Fruit fly (Drosophila melanogaster) whole organism, prepupa: ENCODE results near the gene CG43245.

Experiments
- Blimp-1 ChIP-seq: fragments of 200-800 bp; sonication (Bioruptor generic); optimal IDR thresholded peaks from 3 replicates; lab custom pipeline; 2017; ENCODE audit warnings: missing biosample characterization, missing genetic modification characterization, mild to moderate bottlenecking, moderate library complexity, missing genetic modification reagents
- CG10669 ChIP-seq: fragments of 200-800 bp; sonication (Bioruptor generic); optimal IDR thresholded peaks from 3 replicates; lab custom pipeline; 2018; ENCODE audit warnings: missing biosample characterization, mild to moderate bottlenecking, missing genetic modification characterization, moderate library complexity
- CG11294 ChIP-seq: fragments of 200-800 bp; sonication (Bioruptor generic); IDR thresholded peaks from 2 replicates; pipeline ENCODE4 v1.3.6; 2022; ENCODE audit warnings: missing biosample characterization, missing genetic modification characterization
- CG11762 ChIP-seq: fragments of 200-800 bp; sonication (Bioruptor generic); optimal IDR thresholded peaks from 3 replicates; lab custom pipeline; 2016; ENCODE audit warnings: missing biosample characterization, missing genetic modification characterization; ENCODE audit not compliant: insufficient read depth
- CG15336 ChIP-seq: fragments of 200-800 bp; sonication (Bioruptor generic); IDR thresholded peaks from 2 replicates; pipeline ENCODE4 v1.3.6; 2022; ENCODE audit warnings: missing biosample characterization, missing genetic modification characterization
- CG1621 ChIP-seq: fragments of 200-800 bp; sonication (Bioruptor generic); optimal IDR thresholded peaks from 3 replicates; lab custom pipeline; 2018; ENCODE audit warnings: missing biosample characterization, mild to moderate bottlenecking, missing genetic modification characterization
- CG16779 ChIP-seq: fragments of 200-800 bp; sonication (Bioruptor generic); optimal IDR thresholded peaks from 3 replicates; lab custom pipeline; 2017; ENCODE audit warnings: missing biosample characterization, mild to moderate bottlenecking, missing genetic modification characterization
- CG3032 ChIP-seq: fragments of 200-800 bp; optimal IDR thresholded peaks from 2 replicates; lab custom pipeline; 2019; ENCODE audit warnings: missing biosample characterization, mild to moderate bottlenecking, missing genetic modification characterization, moderate library complexity
- CG32006 ChIP-seq: fragments of 200-800 bp; sonication (Bioruptor generic); optimal IDR thresholded peaks from 3 replicates; lab custom pipeline; 2017; ENCODE audit warnings: missing biosample characterization, mild to moderate bottlenecking, missing genetic modification characterization
- CG34406 ChIP-seq: fragments of 200-800 bp; sonication (Bioruptor generic); optimal IDR thresholded peaks from 3 replicates; lab custom pipeline; 2016; ENCODE audit warnings: missing biosample characterization, missing genetic modification characterization
- CG3919 ChIP-seq: fragments of 200-800 bp; sonication (Bioruptor generic); optimal IDR thresholded peaks from 3 replicates; lab custom pipeline; 2016; ENCODE audit warnings: missing biosample characterization, missing genetic modification characterization
- CG4318 ChIP-seq: fragments of 200-800 bp; sonication (Bioruptor generic); optimal IDR thresholded peaks from 3 replicates; lab custom pipeline; 2017; ENCODE audit warnings: missing biosample characterization, mild to moderate bottlenecking, missing genetic modification characterization
- CG6808 ChIP-seq: fragments of 200-800 bp; sonication (Bioruptor generic); optimal IDR thresholded peaks from 3 replicates; lab custom pipeline; 2017; ENCODE audit warnings: missing biosample characterization, missing genetic modification characterization, mild to moderate bottlenecking, moderate library complexity, missing genetic modification reagents
- CG6854 ChIP-seq: fragments of 200-800 bp; sonication (Bioruptor generic); optimal IDR thresholded peaks from 2 replicates; lab custom pipeline; 2017; ENCODE audit warnings: missing biosample characterization, mild to moderate bottlenecking, missing genetic modification characterization
- CG7368 ChIP-seq: fragments of 200-800 bp; sonication (Bioruptor generic); optimal IDR thresholded peaks from 3 replicates; lab custom pipeline; 2016; ENCODE audit warnings: missing biosample characterization, missing genetic modification characterization
- CG8119 ChIP-seq: fragments of 200-800 bp; sonication (Bioruptor generic); IDR thresholded peaks from 3 replicates; pipeline ENCODE4 v1.3.6; 2022; ENCODE audit warnings: missing biosample characterization, missing genetic modification characterization
- CG8319 ChIP-seq: fragments of 200-800 bp; sonication (Bioruptor generic); optimal IDR thresholded peaks from 3 replicates; lab custom pipeline; 2016; ENCODE audit warnings: missing biosample characterization, missing genetic modification characterization
- CG9139 ChIP-seq: fragments of 200-800 bp; sonication (Bioruptor generic); optimal IDR thresholded peaks from 3 replicates; lab custom pipeline; 2017; ENCODE audit warnings: missing biosample characterization, mild to moderate bottlenecking, missing genetic modification characterization
- Eip75B ChIP-seq: fragments of 200-800 bp; sonication (Bioruptor generic); optimal IDR thresholded peaks from 3 replicates; lab custom pipeline; 2016; ENCODE audit warnings: missing biosample characterization, missing genetic modification characterization
- Eip78C ChIP-seq: fragments of 200-800 bp; sonication (Bioruptor generic); peaks from one replicate; lab custom pipeline; 2016; ENCODE audit warnings: missing biosample characterization, missing genetic modification characterization
- Eip93F ChIP-seq: fragments of 200-800 bp; sonication (Bioruptor generic); optimal IDR thresholded peaks from 2 replicates; lab custom pipeline; 2016; ENCODE audit warnings: missing biosample characterization, mild to moderate bottlenecking, missing genetic modification characterization
- Ets21C ChIP-seq: fragments of 200-800 bp; sonication (Bioruptor generic); optimal IDR thresholded peaks from 3 replicates; lab custom pipeline; 2016; ENCODE audit warnings: missing biosample characterization, missing genetic modification characterization
- Ets96B ChIP-seq: fragments of 200-800 bp; optimal IDR thresholded peaks from 2 replicates; lab custom pipeline; 2019; ENCODE audit warnings: missing biosample characterization, mild to moderate bottlenecking, missing genetic modification characterization, moderate library complexity
- Hr38 ChIP-seq: sonication (Bioruptor generic); optimal IDR thresholded peaks from 2 replicates; lab custom pipeline; 2016; ENCODE audit warnings: missing biosample characterization, missing genetic modification characterization
- Hr39 ChIP-seq: fragments of 200-800 bp; sonication (Bioruptor generic); optimal IDR thresholded peaks from 2 replicates; lab custom pipeline; 2016; ENCODE audit warnings: missing biosample characterization, missing genetic modification characterization
- Hr4 ChIP-seq: fragments of 200-800 bp; sonication (Bioruptor generic); optimal IDR thresholded peaks from 3 replicates; lab custom pipeline; 2016; ENCODE audit warnings: missing biosample characterization, missing genetic modification characterization
- Met ChIP-seq: fragments of 200-800 bp; sonication (Bioruptor generic); optimal IDR thresholded peaks from 3 replicates; lab custom pipeline; 2016; ENCODE audit warnings: missing biosample characterization, missing genetic modification characterization
- OdsH ChIP-seq: fragments of 200-800 bp; sonication (Bioruptor generic); optimal IDR thresholded peaks from 3 replicates; lab custom pipeline; 2016; ENCODE audit warnings: missing biosample characterization, missing genetic modification characterization
- Smox ChIP-seq: fragments of 200-800 bp; sonication (Bioruptor generic); optimal IDR thresholded peaks from 3 replicates; lab custom pipeline; 2016; ENCODE audit warnings: missing biosample characterization, missing genetic modification characterization
- Sox102F ChIP-seq: fragments of 200-800 bp; sonication (Bioruptor generic); optimal IDR thresholded peaks from 2 replicates; lab custom pipeline; 2016; ENCODE audit warnings: missing biosample characterization, mild to moderate bottlenecking, missing genetic modification characterization
- Sox14 ChIP-seq: fragments of 200-800 bp; sonication (Bioruptor generic); optimal IDR thresholded peaks from 3 replicates; lab custom pipeline; 2016; ENCODE audit warnings: missing biosample characterization, missing genetic modification characterization
- acj6 ChIP-seq: fragments of 200-800 bp; sonication (Bioruptor generic); optimal IDR thresholded peaks from 3 replicates; lab custom pipeline; 2016; ENCODE audit warnings: missing biosample characterization, missing genetic modification characterization
- cyc ChIP-seq: fragments of 200-800 bp; sonication (Bioruptor generic); optimal IDR thresholded peaks from 3 replicates; lab custom pipeline; 2016; ENCODE audit warnings: missing biosample characterization, missing genetic modification characterization
- dac ChIP-seq: fragments of 200-800 bp; sonication (Bioruptor generic); optimal IDR thresholded peaks from 2 replicates; lab custom pipeline; 2017; ENCODE audit warnings: missing biosample characterization, mild to moderate bottlenecking, missing genetic modification characterization
- dsx ChIP-seq: fragments of 200-800 bp; optimal IDR thresholded peaks from 3 replicates; lab custom pipeline; 2019; ENCODE audit warnings: missing biosample characterization, mild to moderate bottlenecking, missing genetic modification characterization, moderate library complexity; ENCODE audit not compliant: poor library complexity, severe bottlenecking
- esn ChIP-seq: fragments of 200-800 bp; sonication (Bioruptor generic); optimal IDR thresholded peaks from 2 replicates; lab custom pipeline; 2016; ENCODE audit warnings: missing biosample characterization, mild to moderate bottlenecking, missing genetic modification characterization, moderate library complexity
- fd59A ChIP-seq: fragments of 200-800 bp; sonication (Bioruptor generic); optimal IDR thresholded peaks from 2 replicates; lab custom pipeline; 2017; ENCODE audit warnings: missing biosample characterization, mild to moderate bottlenecking, missing genetic modification characterization, missing genetic modification reagents
- fd85E ChIP-seq: fragments of 200-800 bp; sonication (Bioruptor generic); optimal IDR thresholded peaks from 3 replicates; lab custom pipeline; 2016; ENCODE audit warnings: missing biosample characterization, missing genetic modification characterization
- fkh ChIP-seq: fragments of 200-800 bp; sonication (Bioruptor generic); optimal IDR thresholded peaks from 3 replicates; lab custom pipeline; 2017; ENCODE audit warnings: missing biosample characterization, mild to moderate bottlenecking, missing genetic modification characterization, moderate library complexity
- lz ChIP-seq: fragments of 200-800 bp; sonication (Bioruptor generic); optimal IDR thresholded peaks from 3 replicates; lab custom pipeline; 2016; ENCODE audit warnings: missing biosample characterization, missing genetic modification characterization
- net ChIP-seq: fragments of 200-800 bp; sonication (Bioruptor generic); optimal IDR thresholded peaks from 3 replicates; lab custom pipeline; 2016; ENCODE audit warnings: missing biosample characterization, missing genetic modification characterization
- pdm3 ChIP-seq: fragments of 200-800 bp; sonication (Bioruptor generic); optimal IDR thresholded peaks from 3 replicates; lab custom pipeline; 2016; ENCODE audit warnings: missing biosample characterization, missing genetic modification characterization
- spab ChIP-seq: fragments of 200-800 bp; sonication (Bioruptor generic); optimal IDR thresholded peaks from 2 replicates; lab custom pipeline; 2017; ENCODE audit warnings: missing biosample characterization, mild to moderate bottlenecking, missing genetic modification characterization, missing genetic modification reagents
- ss ChIP-seq, 2 experiments: fragments of 200-800 bp; sonication (Bioruptor generic); optimal IDR thresholded peaks; 2 replicates in 1 of 2; 3 replicates in 1 of 2; lab custom pipeline; 2017 to 2018; ENCODE audit warnings: mild to moderate bottlenecking in 2 of 2, missing biosample characterization in 2 of 2, missing genetic modification characterization in 2 of 2, moderate library complexity in 1 of 2
- topi ChIP-seq: fragments of 200-800 bp; sonication (Bioruptor generic); optimal IDR thresholded peaks from 3 replicates; lab custom pipeline; 2016; ENCODE audit warnings: missing biosample characterization, missing genetic modification characterization
- vri ChIP-seq: fragments of 200-800 bp; sonication (Bioruptor generic); optimal IDR thresholded peaks from 3 replicates; lab custom pipeline; 2016; ENCODE audit warnings: missing biosample characterization, mild to moderate bottlenecking, missing genetic modification characterization

Gene CG43245

dm6 chr3L:10756919-10757318 lies 14.8 kb upstream of the CG43245 start (continued):
- TF ChIP-seq dac (GFP tag; lab: Kevin White, UChicago) (no peak), dsx (peak; percentile 94), Sox14 (GFP tag; lab: Kevin White, UChicago) (no peak), CG11762 (peak; percentile 48), CG34406 (peak; percentile 31), cyc (no peak), CG11294 (GFP tag; lab: Robert Waterston, UW) (no peak), fd85E (GFP tag; lab: Kevin White, UChicago) (no peak), Sox102F (no peak), CG8119 (peak; percentile 46; the same call in 1 of the 3 replicates), CG7368 (GFP tag; lab: Kevin White, UChicago) (peak; percentile 38), CG16779 (tag; lab: Kevin White, UChicago) (peak; percentile 29), ss (GFP tag; optimal IDR thresholded peaks at IDR 0.05; lab: Kevin White, UChicago) (peak; percentile 84 to 93), Hr39 (no peak), pdm3 (GFP tag; lab: Kevin White, UChicago) (no peak), fd59A (peak; percentile 66), CG3919 (GFP tag; lab: Kevin White, UChicago) (peak; percentile 7), Ets21C (GFP tag; lab: Kevin White, UChicago) (no peak), OdsH (GFP tag; lab: Kevin White, UChicago) (peak; percentile 51), CG3032 (tag; lab: Kevin White, UChicago) (peak; percentile 96), CG6854 (GFP tag; lab: Kevin White, UChicago) (no peak)
- TF ChIP-seq, all 60 proteins: peak for 27

- TF ChIP-seq Ets21C (GFP tag; lab: Kevin White, UChicago) (peak; percentile 37), CG6808 (GFP tag; lab: Kevin White, UChicago) (peak; percentile 84), Eip78C (GFP tag; lab: Kevin White, UChicago) (peak; percentile 98), Blimp-1 (no peak), CG16779 (tag; lab: Kevin White, UChicago) (peak; percentile 79), CG34406 (peak; percentile 90), cyc (peak; percentile 49), CG11762 (peak; percentile 89), Eip75B (peak; percentile 80), fkh (GFP tag; lab: Kevin White, UChicago) (no peak), lz (GFP tag; lab: Kevin White, UChicago) (peak; percentile 66), Met (GFP tag; lab: Kevin White, UChicago) (peak; percentile 78), CG11294 (GFP tag; lab: Robert Waterston, UW) (peak; percentile 30; the same call in 1 of the 2 replicates), pdm3 (GFP tag; lab: Kevin White, UChicago) (peak; percentile 76), CG9139 (GFP tag; lab: Kevin White, UChicago) (peak; percentile 78), CG3032 (tag; lab: Kevin White, UChicago) (peak; percentile 97), Smox (GFP tag; lab: Kevin White, UChicago) (peak; percentile 52), Hr38 (GFP tag; lab: Kevin White, UChicago) (no peak), esn (GFP tag; lab: Kevin White, UChicago) (peak; percentile 76), CG32006 (GFP tag; lab: Kevin White, UChicago) (peak; percentile 81), vri (GFP tag; lab: Kevin White, UChicago) (peak; percentile 54), CG1621 (tag; lab: Kevin White, UChicago) (peak; percentile 91), Hr39 (peak; percentile 32), CG6854 (GFP tag; lab: Kevin White, UChicago) (peak; percentile 33), spab (GFP tag; lab: Kevin White, UChicago) (peak; percentile 93), CG15336 (peak; percentile 81), CG3919 (GFP tag; lab: Kevin White, UChicago) (peak; percentile 83), dac (GFP tag; lab: Kevin White, UChicago) (peak; percentile 31), Hr4 (GFP tag; lab: Kevin White, UChicago) (peak; percentile 66), Sox102F (peak; percentile 55), dsx (peak; percentile 98), CG7368 (GFP tag; lab: Kevin White, UChicago) (peak; percentile 78), CG4318 (peak; percentile 68), ss (GFP tag; optimal IDR thresholded peaks at IDR 0.05; lab: Kevin White, UChicago) (peak; percentile 94), topi (peak; percentile 82), CG8319 (peak; percentile 77), Ets96B (tag; lab: Kevin White, UChicago) (peak; percentile 98), acj6 (GFP tag; lab: Kevin White, UChicago) (peak; percentile 89), net (GFP tag; lab: Kevin White, UChicago) (peak; percentile 85), Eip93F (GFP tag; lab: Kevin White, UChicago) (peak; percentile 40), CG10669 (GFP tag; lab: Kevin White, UChicago) (peak; percentile 94), fd59A (peak; percentile 93)
These were observed 14.1 kb upstream of the CG43245 start for dm6 chr3L:10757605-10758004.
